Fruit fly (Drosophila melanogaster): ENCODE results near the gene Ada.

Gene Ada

DNA sequence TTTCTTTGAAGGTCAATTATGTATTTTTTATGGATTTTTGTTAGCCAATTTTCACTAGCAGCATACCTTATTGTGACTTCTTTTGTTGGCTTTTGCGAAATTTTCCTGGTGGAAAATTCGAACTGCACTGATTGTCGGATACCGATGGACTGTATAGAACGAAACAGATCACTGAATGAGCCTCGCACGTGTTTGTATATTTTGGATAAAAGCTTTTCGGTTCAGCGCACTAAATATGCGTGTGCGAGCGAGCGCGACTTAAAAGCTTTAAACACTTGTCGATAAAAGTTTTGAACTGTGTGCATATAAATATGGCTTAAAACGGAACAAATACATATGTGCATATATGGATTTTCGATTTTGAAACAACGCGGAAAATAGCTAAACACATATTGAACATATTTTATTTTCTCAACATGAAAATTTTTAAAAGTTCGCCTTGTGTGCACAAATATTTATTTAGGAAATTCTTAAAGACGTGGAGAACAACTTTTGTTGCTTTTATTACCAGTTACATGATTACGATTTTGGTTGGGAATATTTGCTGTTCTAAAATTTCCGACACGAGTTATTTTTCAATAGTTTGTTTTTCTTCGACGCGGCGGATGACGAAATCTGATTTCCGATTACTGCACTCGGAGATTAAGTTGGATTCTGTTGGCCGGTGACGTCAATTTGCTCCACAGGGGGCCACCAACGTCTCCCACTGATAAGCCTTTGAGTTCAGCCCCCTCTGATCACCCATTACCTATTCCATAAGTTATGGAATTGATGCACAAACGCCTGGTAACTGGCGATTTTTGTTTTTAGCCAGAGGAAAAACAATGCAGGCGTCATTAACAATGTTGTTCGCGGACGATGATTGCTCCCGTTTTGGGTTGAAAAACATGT lies 15.6 kb upstream of the Ada start (continued):
- no peak for TF ChIP-seq repo (GFP tag; optimal IDR thresholded peaks at IDR 0.05)
- peak; percentile 57 for TF ChIP-seq CG13894 (tag; optimal IDR thresholded peaks at IDR 0.05)
- peak; percentile 36 for TF ChIP-seq dm (GFP tag; optimal IDR thresholded peaks at IDR 0.05)
- no peak for TF ChIP-seq Atf-2 (GFP tag; optimal IDR thresholded peaks at IDR 0.05)
- peak; percentile 33 for TF ChIP-seq Meics (GFP tag; optimal IDR thresholded peaks at IDR 0.05)
- no peak for TF ChIP-seq sc (optimal IDR thresholded peaks at IDR 0.05)
- no peak for TF ChIP-seq sc (GFP tag; optimal IDR thresholded peaks at IDR 0.05)
- TF ChIP-seq CG2678 (tag; optimal IDR thresholded peaks at IDR 0.05), result peak; percentile 11
- peak; percentile 30 for TF ChIP-seq gem (tag; optimal IDR thresholded peaks at IDR 0.05)
- TF ChIP-seq sd (tag; optimal IDR thresholded peaks at IDR 0.05), result peak; percentile 6
- TF ChIP-seq YL-1 (GFP tag; optimal IDR thresholded peaks at IDR 0.05), result peak; percentile 38
- no peak for TF ChIP-seq fu2 (GFP tag; optimal IDR thresholded peaks at IDR 0.05)

dm6 chr3R:9050519-9051119 lies 14.4 kb upstream of the Ada start, which contains the start of gene Nmdmc:
Gene Nmdmc (minus strand): TSS chr3R:9050555.
- TF ChIP-seq Doc3 (GFP tag; IDR thresholded peaks at IDR 0.05; ENCODE audit: partially characterized antibody) (no peak), CG1792 (GFP tag; optimal IDR thresholded peaks at IDR 0.05) (no peak), ab (GFP tag; optimal IDR thresholded peaks at IDR 0.05) (no peak), gro (GFP tag; optimal IDR thresholded peaks at IDR 0.05) (peak; percentile 16), emc (GFP tag; optimal IDR thresholded peaks at IDR 0.05) (no peak), ase (GFP tag; IDR thresholded peaks at IDR 0.05) (no peak), CG17829 (tag; optimal IDR thresholded peaks at IDR 0.05) (peak; percentile 20), sisA (GFP tag; IDR thresholded peaks at IDR 0.05) (no peak), Sry-β (GFP tag; optimal IDR thresholded peaks at IDR 0.05) (no peak), Bteb2 (GFP tag; optimal IDR thresholded peaks at IDR 0.05) (no peak), trem (tag; optimal IDR thresholded peaks at IDR 0.05) (peak; percentile 74), zfh1 (GFP tag; IDR thresholded peaks at IDR 0.05) (no peak), Tbp (GFP tag; optimal IDR thresholded peaks at IDR 0.05) (peak; percentile 58), HLH4C (GFP tag; IDR thresholded peaks at IDR 0.05; ENCODE audit: partially characterized antibody) (no peak), CG15601 (tag; optimal IDR thresholded peaks at IDR 0.05) (no peak), esg (GFP tag; conservative IDR thresholded peaks at IDR 0.05) (no peak), CG11085 (GFP tag; IDR thresholded peaks at IDR 0.05) (no peak), jing (GFP tag; optimal IDR thresholded peaks at IDR 0.05) (no peak), CoRest (tag; optimal IDR thresholded peaks at IDR 0.05) (peak; percentile 29), CG9727 (GFP tag; optimal IDR thresholded peaks at IDR 0.05) (no peak), chn (GFP tag; optimal IDR thresholded peaks at IDR 0.05) (no peak), sug (tag; optimal IDR thresholded peaks at IDR 0.05) (peak; percentile 38), CG1832 (GFP tag; optimal IDR thresholded peaks at IDR 0.05) (no peak), scrt (GFP tag; optimal IDR thresholded peaks at IDR 0.05) (no peak), CHES-1-like (GFP tag; optimal IDR thresholded peaks at IDR 0.05) (no peak), sna (GFP tag; IDR thresholded peaks at IDR 0.05; ENCODE audit: partially characterized antibody) (no peak), CG10543 (GFP tag; optimal IDR thresholded peaks at IDR 0.05) (no peak), crc (GFP tag; optimal IDR thresholded peaks at IDR 0.05) (no peak), CG11504 (tag; optimal IDR thresholded peaks at IDR 0.05) (no peak), ERR (GFP tag; optimal IDR thresholded peaks at IDR 0.05) (no peak), CG13424 (tag; optimal IDR thresholded peaks at IDR 0.05) (no peak), CG7357 (GFP tag; IDR thresholded peaks at IDR 0.05) (no peak), lilli (GFP tag; optimal IDR thresholded peaks at IDR 0.05) (no peak), Abd-B (GFP tag; optimal IDR thresholded peaks at IDR 0.05) (peak; percentile 76), BtbVII (GFP tag; optimal IDR thresholded peaks at IDR 0.05) (no peak), CG8924 (tag; optimal IDR thresholded peaks at IDR 0.05) (no peak)
